Worm (Caenorhabditis elegans) whole organism, L4/young adult: ENCODE data around the gene skr-17.

ENCODE experiments used
- W03F9.2 ChIP-seq: fragments of 150-350 bp; optimal IDR thresholded peaks from 2 replicates; lab custom pipeline; 2014; ENCODE audit warnings: missing biosample characterization, missing genetic modification characterization
- dao-5 ChIP-seq: sonication (generic microtip); optimal IDR thresholded peaks from 2 replicates; lab custom pipeline; 2016; ENCODE audit warnings: missing genotype, missing genetic modification characterization, moderate library complexity, missing compliant biosample characterization
- him-1 ChIP-seq: sonication (generic microtip); optimal IDR thresholded peaks from 2 replicates; lab custom pipeline; 2016; ENCODE audit warnings: missing genotype, missing genetic modification reagents, missing genetic modification characterization, missing compliant biosample characterization

- TF ChIP-seq W03F9.2 (tag; lab: Kevin White, UChicago): no peak
- TF ChIP-seq him-1 (tag; lab: Kevin White, UChicago): no peak
- no peak for TF ChIP-seq dao-5 (tag; lab: Kevin White, UChicago)
These were observed 29.0 kb downstream of the skr-17 start for ce11 chrII:7812332-7812731.
